Worm (Caenorhabditis elegans) whole organism, L2 larva: Measurements from ENCODE around the gene T05H10.8.

ENCODE experiments used
- ceh-82 ChIP-seq: fragments of 150-350 bp; optimal IDR thresholded peaks from 2 replicates; lab custom pipeline; 2014; ENCODE audit warnings: missing biosample characterization, missing genetic modification characterization
- fos-1 ChIP-seq: fragments of 150-350 bp; optimal IDR thresholded peaks from 2 replicates; lab custom pipeline; 2014; ENCODE audit warnings: missing biosample characterization, missing genetic modification characterization
- lin-13 ChIP-seq: fragments of 150-350 bp; optimal IDR thresholded peaks from 2 replicates; lab custom pipeline; 2014; ENCODE audit warnings: missing biosample characterization, missing genetic modification reagents, missing genetic modification characterization
- lin-39 ChIP-seq: fragments of 150-350 bp; optimal IDR thresholded peaks from 2 replicates; lab custom pipeline; 2014; ENCODE audit warnings: missing biosample characterization, missing genetic modification reagents, missing genetic modification characterization
- nhr-10 ChIP-seq: sonication (generic microtip); optimal IDR thresholded peaks from 2 replicates; lab custom pipeline; 2017; ENCODE audit warnings: missing biosample characterization, missing genetic modification characterization
- unc-39 ChIP-seq: fragments of 150-350 bp; optimal IDR thresholded peaks from 2 replicates; lab custom pipeline; 2014; ENCODE audit warnings: missing biosample characterization, missing genetic modification characterization
- unc-62 ChIP-seq: fragments of 150-350 bp; optimal IDR thresholded peaks from 2 replicates; lab custom pipeline; 2014; ENCODE audit warnings: missing biosample characterization, missing genetic modification reagents, missing genetic modification characterization

- TF ChIP-seq unc-62 (GFP tag; lab: Kevin White, UChicago) (no peak), lin-39 (tag; lab: Kevin White, UChicago) (no peak), fos-1 (tag; lab: Kevin White, UChicago) (no peak), lin-13 (GFP tag; lab: Kevin White, UChicago) (no peak), ceh-82 (tag; lab: Kevin White, UChicago) (no peak), unc-39 (tag; lab: Kevin White, UChicago) (no peak), nhr-10 (tag; lab: Kevin White, UChicago) (no peak)
Measured at ce11 chrII:8037246-8037645, 21.6 kb upstream of the T05H10.8 start, which contains the start of gene arp-6.
